Worm (Caenorhabditis elegans): ENCODE results near the gene ZK180.8.

- TF ChIP-seq fos-1 (tag; optimal IDR thresholded peaks at IDR 0.05): no peak
- no peak for TF ChIP-seq ceh-28 (tag; optimal IDR thresholded peaks at IDR 0.05)
- no peak for TF ChIP-seq zag-1 (tag; optimal IDR thresholded peaks at IDR 0.05)
- TF ChIP-seq ztf-4 (tag; optimal IDR thresholded peaks at IDR 0.05): no peak
- TF ChIP-seq nhr-12 (tag; optimal IDR thresholded peaks at IDR 0.05): no peak
- TF ChIP-seq nhr-28 (tag; optimal IDR thresholded peaks at IDR 0.05): no peak
- no peak for TF ChIP-seq elt-2 (tag; optimal IDR thresholded peaks at IDR 0.05)
- no peak for TF ChIP-seq unc-39 (tag; optimal IDR thresholded peaks at IDR 0.05)
- no peak for TF ChIP-seq pha-4 (tag; optimal IDR thresholded peaks at IDR 0.05)
- TF ChIP-seq elt-3 (tag; optimal IDR thresholded peaks at IDR 0.05): no peak
- TF ChIP-seq nhr-25 (tag; optimal IDR thresholded peaks at IDR 0.05): no peak
- no peak for TF ChIP-seq ZK546.5 (tag; optimal IDR thresholded peaks at IDR 0.05)
- TF ChIP-seq ama-1 (optimal IDR thresholded peaks at IDR 0.05): no peak
Measured at ce11 chrIV:4516478-4516877, 5.0 kb upstream of the ZK180.8 start.
